Fruit fly (Drosophila melanogaster) whole organism, pupa: Measurements from ENCODE around the gene ara.

Experiments
- CG10348 ChIP-seq: fragments of 200-800 bp; sonication (Bioruptor generic); IDR thresholded peaks from 2 replicates; pipeline ENCODE4 v1.3.6; 2022; ENCODE audit warnings: missing biosample characterization, missing genetic modification characterization
- CG12605 ChIP-seq: fragments of 200-800 bp; sonication (Bioruptor generic); IDR thresholded peaks from 2 replicates; pipeline ENCODE4 v1.3.6; 2022; ENCODE audit warnings: missing biosample characterization, missing genetic modification characterization
- CG13204 ChIP-seq: fragments of 200-800 bp; sonication (Bioruptor generic); optimal IDR thresholded peaks from 2 replicates; lab custom pipeline; 2018; ENCODE audit warnings: missing biosample characterization, mild to moderate bottlenecking, missing genetic modification characterization, moderate library complexity
- CG14655 ChIP-seq: fragments of 200-800 bp; sonication (Bioruptor generic); optimal IDR thresholded peaks from 3 replicates; lab custom pipeline; 2017; ENCODE audit warnings: mild to moderate bottlenecking, missing biosample characterization, missing genetic modification reagents, missing genetic modification characterization
- CG15710 ChIP-seq: fragments of 200-800 bp; sonication (Bioruptor generic); optimal IDR thresholded peaks from 2 replicates; lab custom pipeline; 2018; ENCODE audit warnings: missing biosample characterization, mild to moderate bottlenecking, missing genetic modification characterization, moderate library complexity
- CG17806 ChIP-seq: fragments of 200-800 bp; sonication (Bioruptor generic); optimal IDR thresholded peaks from 2 replicates; lab custom pipeline; 2018; ENCODE audit warnings: missing biosample characterization, mild to moderate bottlenecking, missing genetic modification characterization, moderate library complexity
- CG32121 ChIP-seq: fragments of 200-800 bp; sonication (Bioruptor generic); IDR thresholded peaks from 2 replicates; pipeline ENCODE4 v1.3.6; 2022; ENCODE audit warnings: missing biosample characterization, missing genetic modification characterization
- CG34367 ChIP-seq: fragments of 200-800 bp; sonication (Bioruptor generic); optimal IDR thresholded peaks from 2 replicates; lab custom pipeline; 2018; ENCODE audit warnings: missing biosample characterization, mild to moderate bottlenecking, missing genetic modification characterization
- CG4496 ChIP-seq: fragments of 200-800 bp; sonication (Bioruptor generic); IDR thresholded peaks from 3 replicates; pipeline ENCODE4 v1.3.6; 2022; ENCODE audit warnings: missing biosample characterization, missing genetic modification characterization
- CG8159 ChIP-seq: fragments of 200-800 bp; sonication (Bioruptor generic); optimal IDR thresholded peaks from 3 replicates; lab custom pipeline; 2018; ENCODE audit warnings: missing biosample characterization, mild to moderate bottlenecking, missing genetic modification characterization, moderate library complexity
- CG8301 ChIP-seq: fragments of 200-800 bp; sonication (Bioruptor generic); optimal IDR thresholded peaks from 2 replicates; lab custom pipeline; 2018; ENCODE audit warnings: missing biosample characterization, mild to moderate bottlenecking, missing genetic modification characterization
- CG9948 ChIP-seq: fragments of 200-800 bp; sonication (Bioruptor generic); optimal IDR thresholded peaks from 2 replicates; lab custom pipeline; 2018; ENCODE audit warnings: missing biosample characterization, mild to moderate bottlenecking, missing genetic modification characterization, moderate library complexity
- D1 ChIP-seq: fragments of 200-800 bp; sonication (Bioruptor generic); optimal IDR thresholded peaks from 2 replicates; lab custom pipeline; 2018; ENCODE audit warnings: missing biosample characterization, mild to moderate bottlenecking, missing genetic modification characterization, moderate library complexity
- EcR ChIP-seq: fragments of 200-800 bp; sonication (Bioruptor generic); optimal IDR thresholded peaks from 3 replicates; lab custom pipeline; 2019; ENCODE audit warnings: missing biosample characterization, missing genetic modification characterization, mild to moderate bottlenecking, moderate library complexity, missing genetic modification reagents
- Ets98B ChIP-seq: fragments of 200-800 bp; sonication (Bioruptor generic); IDR thresholded peaks from 2 replicates; pipeline ENCODE4 v1.3.6; 2022; ENCODE audit warnings: missing biosample characterization, missing genetic modification characterization
- Pif1A ChIP-seq: fragments of 200-800 bp; sonication (Bioruptor generic); optimal IDR thresholded peaks from 3 replicates; lab custom pipeline; 2016; ENCODE audit warnings: missing biosample characterization, missing genetic modification characterization
- Pif1B ChIP-seq: fragments of 200-800 bp; sonication (Bioruptor generic); optimal IDR thresholded peaks from 3 replicates; lab custom pipeline; 2016; ENCODE audit warnings: missing biosample characterization, missing genetic modification characterization
- Snoo ChIP-seq: fragments of 200-800 bp; sonication (Bioruptor generic); optimal IDR thresholded peaks from 3 replicates; lab custom pipeline; 2017; ENCODE audit warnings: missing biosample characterization, mild to moderate bottlenecking, missing genetic modification characterization, inconsistent platforms
- fd96Ca ChIP-seq: fragments of 200-800 bp; sonication (Bioruptor generic); IDR thresholded peaks from 3 replicates; pipeline ENCODE4 v1.3.6; 2022; ENCODE audit warnings: missing biosample characterization, missing genetic modification characterization
- gl ChIP-seq: fragments of 200-800 bp; sonication (Bioruptor generic); optimal IDR thresholded peaks from 2 replicates; lab custom pipeline; 2018; ENCODE audit warnings: missing biosample characterization, mild to moderate bottlenecking, missing genetic modification characterization
- rn ChIP-seq: fragments of 200-800 bp; sonication (Bioruptor generic); IDR thresholded peaks from 2 replicates; pipeline ENCODE4 v1.3.6; 2022; ENCODE audit warnings: missing biosample characterization, missing genetic modification characterization

Gene ara

DNA sequence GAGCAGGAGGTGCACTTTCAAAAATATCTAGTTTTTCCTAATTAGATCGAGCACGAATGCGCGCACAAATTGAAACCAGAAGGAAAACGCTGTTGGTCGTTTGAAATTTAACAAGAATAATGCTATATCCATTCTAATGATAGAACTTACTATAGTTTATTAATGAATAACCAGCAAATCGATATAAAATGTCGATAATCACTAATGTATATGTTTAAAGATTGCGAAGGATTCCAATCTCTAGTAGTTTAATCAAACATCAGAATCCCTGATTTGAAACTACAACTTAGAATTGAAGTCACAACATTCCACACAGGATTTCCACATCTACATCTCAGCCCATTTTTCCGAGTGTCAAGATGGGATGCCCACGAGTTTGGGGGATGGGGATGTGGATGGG lies 15.1 kb upstream of the ara start:
- no peak for TF ChIP-seq EcR
- TF ChIP-seq, all 21 proteins: peak for 0

DNA sequence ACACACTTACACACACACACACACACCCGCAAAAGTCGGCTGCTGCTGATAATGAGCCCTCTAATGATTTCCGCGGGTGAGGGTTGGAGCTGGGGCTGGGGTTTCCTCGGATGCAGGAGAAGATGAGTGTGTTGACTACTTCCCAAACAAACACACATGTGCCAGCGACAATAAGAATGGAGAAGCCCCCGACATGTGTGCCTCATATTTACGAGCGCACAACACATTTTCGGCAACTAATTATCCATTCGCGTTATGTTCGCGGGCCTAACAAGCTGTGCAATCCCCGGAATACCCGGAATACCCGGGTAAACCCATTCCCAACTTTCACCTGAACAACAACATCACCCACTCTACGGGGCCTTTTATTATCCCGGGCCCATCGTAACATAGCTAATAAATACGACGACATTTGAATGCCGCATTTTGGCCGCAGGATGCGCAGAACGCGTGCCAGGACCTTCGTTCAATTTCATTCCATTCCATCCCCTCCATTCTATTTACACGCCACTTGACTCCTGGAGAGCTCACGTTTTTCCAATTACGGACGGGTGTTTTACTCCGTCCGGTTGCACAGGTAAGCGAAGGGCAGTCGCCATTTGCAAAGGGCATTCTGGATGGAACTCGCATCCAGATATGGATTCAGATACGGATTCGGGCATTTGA lies 14.3 kb upstream of the ara start:
- no peak for TF ChIP-seq D1 (tag; lab: Kevin White, UChicago)
- TF ChIP-seq gl (tag; lab: Kevin White, UChicago): no peak
- no peak for TF ChIP-seq CG4496 (GFP tag; lab: Robert Waterston, UW)
- no peak for TF ChIP-seq CG32121 (GFP tag; lab: Robert Waterston, UW)
- no peak for TF ChIP-seq CG8159
- TF ChIP-seq Pif1A (GFP tag; lab: Kevin White, UChicago): no peak

DNA sequence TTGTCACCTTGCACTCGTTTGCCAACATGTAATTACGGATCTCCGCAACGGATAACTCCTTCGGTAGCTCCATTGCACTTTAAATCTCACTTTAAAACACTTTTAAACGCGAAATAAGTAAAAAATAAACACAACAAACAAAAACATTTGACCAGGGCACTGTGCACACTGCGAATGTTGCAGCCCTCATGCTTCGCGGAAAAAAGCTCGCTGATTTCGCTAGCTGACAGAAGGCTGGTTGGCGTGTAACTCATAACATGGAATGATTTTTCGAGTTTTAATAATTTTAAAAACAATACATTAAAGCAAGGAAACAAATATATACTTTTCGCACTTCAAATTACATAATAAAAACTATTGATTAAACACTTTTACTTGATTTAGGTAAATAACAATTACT lies 8.1 kb upstream of the ara start, which contains the start of gene sowah:
TSS of gene sowah (minus strand) at position 177 of the 400 bp plus-strand sequence.
- TF ChIP-seq CG15710 (peak; percentile 59), CG14655 (peak; percentile 26), CG8159 (peak; percentile 35), CG8301 (tag; lab: Kevin White, UChicago) (no peak), CG17806 (peak; percentile 8), Snoo (tag; lab: Kevin White, UChicago) (peak; percentile 41), CG9948 (tag; lab: Kevin White, UChicago) (no peak), EcR (no peak), Pif1A (GFP tag; lab: Kevin White, UChicago) (peak; percentile 1), Ets98B (GFP tag; lab: Robert Waterston, UW) (no peak), CG12605 (GFP tag; lab: Robert Waterston, UW) (no peak), CG4496 (GFP tag; lab: Robert Waterston, UW) (no peak), D1 (tag; lab: Kevin White, UChicago) (peak; percentile 87), CG34367 (tag; lab: Kevin White, UChicago) (peak; percentile 19), gl (tag; lab: Kevin White, UChicago) (no peak), CG10348 (no peak), rn (GFP tag; lab: Robert Waterston, UW) (no peak), CG13204 (GFP tag; lab: Kevin White, UChicago) (no peak)

DNA sequence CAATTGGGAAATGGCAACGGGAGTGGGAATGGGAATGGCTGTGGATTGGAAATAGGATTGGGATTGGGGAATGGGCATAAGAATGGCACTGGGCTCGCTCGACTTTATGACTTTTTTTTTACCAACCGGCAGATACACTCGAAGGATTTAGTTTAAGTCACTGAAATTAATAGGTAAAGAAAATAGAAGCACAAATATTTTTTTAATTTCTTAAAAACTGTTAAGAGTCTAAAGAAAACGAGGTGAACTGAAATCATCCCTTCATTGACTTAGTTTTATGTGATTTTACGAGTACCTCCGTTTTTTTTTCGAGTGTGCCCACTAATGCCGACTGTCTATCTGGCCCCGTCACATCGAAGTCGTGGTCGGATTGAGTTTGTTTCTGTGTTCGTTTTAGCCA lies 5.6 kb upstream of the ara start:
- TF ChIP-seq fd96Ca (GFP tag; lab: Robert Waterston, UW): no peak
- no peak for TF ChIP-seq CG13204 (GFP tag; lab: Kevin White, UChicago)
- TF ChIP-seq CG8301 (tag; lab: Kevin White, UChicago): peak; percentile 45
- TF ChIP-seq CG15710: no peak
- peak; percentile 33 for TF ChIP-seq Pif1A (GFP tag; lab: Kevin White, UChicago)
- TF ChIP-seq CG17806: peak; percentile 34
- no peak for TF ChIP-seq CG12605 (GFP tag; lab: Robert Waterston, UW)
- TF ChIP-seq Pif1B (GFP tag; lab: Kevin White, UChicago): peak; percentile 13
- 0 out of 3 replicates have a peak, but pooled peaks have one; percentile 21 for TF ChIP-seq CG4496 (GFP tag; lab: Robert Waterston, UW)
- TF ChIP-seq CG14655: peak; percentile 55
- TF ChIP-seq CG8159: peak; percentile 25
- TF ChIP-seq CG34367 (tag; lab: Kevin White, UChicago): no peak
- no peak for TF ChIP-seq CG10348
- no peak for TF ChIP-seq Snoo (tag; lab: Kevin White, UChicago)
- no peak for TF ChIP-seq D1 (tag; lab: Kevin White, UChicago)
- TF ChIP-seq rn (GFP tag; lab: Robert Waterston, UW): no peak
- no peak for TF ChIP-seq EcR
- peak; percentile 41 for TF ChIP-seq CG9948 (tag; lab: Kevin White, UChicago)
- TF ChIP-seq, all 21 proteins: peak for 8

DNA sequence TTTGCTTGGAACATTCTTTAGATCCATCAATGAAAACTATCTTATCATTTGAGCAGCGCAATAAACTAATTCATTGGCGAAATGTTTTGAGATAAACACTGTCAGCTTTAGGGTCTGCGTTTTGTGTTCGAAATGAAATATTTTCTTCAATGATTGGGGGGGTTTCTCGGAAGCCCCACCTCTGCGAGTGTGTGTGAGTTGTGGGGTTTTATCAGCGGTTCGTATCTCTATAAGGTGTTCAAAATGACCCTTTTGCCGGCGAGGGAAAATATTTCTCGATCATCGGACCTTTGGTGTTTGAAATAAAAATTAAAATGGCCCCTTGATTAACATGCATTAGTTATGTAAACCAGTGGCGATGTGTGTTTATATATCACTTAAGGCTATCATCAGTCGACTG lies 4.5 kb downstream of the ara start:
- TF ChIP-seq Ets98B (GFP tag; lab: Robert Waterston, UW) (no peak), CG12605 (GFP tag; lab: Robert Waterston, UW) (no peak), Snoo (tag; lab: Kevin White, UChicago) (no peak), fd96Ca (GFP tag; lab: Robert Waterston, UW) (no peak), D1 (tag; lab: Kevin White, UChicago) (no peak), CG13204 (GFP tag; lab: Kevin White, UChicago) (no peak), Pif1B (GFP tag; lab: Kevin White, UChicago) (no peak), CG8159 (no peak), CG34367 (tag; lab: Kevin White, UChicago) (no peak), CG14655 (no peak)

DNA sequence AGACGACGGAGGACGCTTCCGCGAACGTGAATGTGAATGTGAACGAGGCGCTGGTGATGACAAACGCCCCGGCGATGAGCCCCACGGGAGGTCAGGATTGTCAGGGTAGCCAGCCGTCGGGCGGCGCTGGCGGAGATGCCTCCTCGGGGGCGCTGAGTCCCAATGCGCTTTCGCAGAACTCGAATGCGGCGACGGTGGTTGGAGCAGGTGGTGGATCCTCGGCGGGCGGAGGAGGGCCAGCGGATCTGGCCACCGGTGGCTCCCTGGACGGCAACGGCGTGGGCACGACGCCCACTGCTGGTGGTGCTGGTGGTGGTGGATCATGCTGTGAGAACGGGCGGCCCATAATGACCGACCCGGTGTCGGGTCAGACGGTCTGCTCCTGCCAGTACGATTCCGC lies 5.3 kb downstream of the ara start:
- TF ChIP-seq CG8159 (no peak), Snoo (tag; lab: Kevin White, UChicago) (no peak), Pif1A (GFP tag; lab: Kevin White, UChicago) (no peak), CG34367 (tag; lab: Kevin White, UChicago) (no peak), EcR (no peak), CG12605 (GFP tag; lab: Robert Waterston, UW) (no peak), CG8301 (tag; lab: Kevin White, UChicago) (no peak), CG13204 (GFP tag; lab: Kevin White, UChicago) (no peak), CG9948 (tag; lab: Kevin White, UChicago) (no peak), CG32121 (GFP tag; lab: Robert Waterston, UW) (no peak), CG14655 (no peak), Ets98B (GFP tag; lab: Robert Waterston, UW) (no peak), CG15710 (no peak), CG17806 (no peak)
